Fruit fly (Drosophila melanogaster) whole organism, wandering third instar larva: ENCODE measurements around the gene CG14070.

Experiments used
- Abd-B ChIP-seq: fragments of >200 bp; optimal IDR thresholded peaks from 2 replicates; lab custom pipeline; 2017; ENCODE audit warnings: missing biosample characterization, missing genetic modification characterization
- CG9705 ChIP-seq: fragments of 200-800 bp; sonication (Bioruptor generic); optimal IDR thresholded peaks from 2 replicates; lab custom pipeline; 2018; ENCODE audit warnings: missing biosample characterization, mild to moderate bottlenecking, missing genetic modification characterization
- CrebA ChIP-seq: fragments of 200-800 bp; sonication (Bioruptor generic); optimal IDR thresholded peaks from 2 replicates; lab custom pipeline; 2016; ENCODE audit warnings: missing biosample characterization, mild to moderate bottlenecking, missing genetic modification characterization, borderline replicate concordance
- Dif ChIP-seq: fragments of 200-275, 200-300 bp; sonication (Bioruptor generic); optimal IDR thresholded peaks from 2 replicates; lab custom pipeline; 2018; ENCODE audit warnings: missing biosample characterization, missing genetic modification characterization; ENCODE audit not compliant: partially characterized antibody
- GATAd ChIP-seq: sonication (Bioruptor generic); optimal IDR thresholded peaks from 2 replicates; lab custom pipeline; 2016; ENCODE audit warnings: missing biosample characterization, missing genetic modification characterization
- HLH106 ChIP-seq: fragments of 200-800 bp; optimal IDR thresholded peaks from 3 replicates; lab custom pipeline; 2019; ENCODE audit warnings: missing biosample characterization, mild to moderate bottlenecking, missing genetic modification characterization, moderate library complexity
- Hr78 ChIP-seq: fragments of >200 bp; optimal IDR thresholded peaks from 2 replicates; lab custom pipeline; 2017; ENCODE audit warnings: missing biosample characterization, missing genetic modification characterization
- Hr83 ChIP-seq: fragments of 200-300 bp; sonication (Bioruptor generic); optimal IDR thresholded peaks from 2 replicates; lab custom pipeline; 2016; ENCODE audit warnings: missing biosample characterization, mild to moderate bottlenecking, missing genetic modification characterization, moderate library complexity; ENCODE audit not compliant: poor library complexity, severe bottlenecking
- Mio ChIP-seq: sonication (Bioruptor generic); optimal IDR thresholded peaks from 2 replicates; lab custom pipeline; 2016; ENCODE audit warnings: missing biosample characterization, missing genetic modification characterization
- Myc ChIP-seq: fragments of >200 bp; optimal IDR thresholded peaks from 2 replicates; lab custom pipeline; 2017
- N ChIP-seq: fragments of >200 bp; optimal IDR thresholded peaks from 2 replicates; lab custom pipeline; 2018; ENCODE audit warnings: missing biosample characterization, missing external identifiers, missing genetic modification characterization
- OdsH ChIP-seq: fragments of 200-800 bp; sonication (Bioruptor generic); optimal IDR thresholded peaks from 2 replicates; lab custom pipeline; 2016; ENCODE audit warnings: missing biosample characterization, mild to moderate bottlenecking, missing genetic modification characterization
- Rel ChIP-seq, 2 experiments: fragments of 200-800 bp; sonication (Bioruptor generic) in 1 of 2; optimal IDR thresholded peaks; 2 replicates in 1 of 2; 3 replicates in 1 of 2; lab custom pipeline; 2016 to 2019; ENCODE audit warnings: mild to moderate bottlenecking in 2 of 2, missing biosample characterization in 2 of 2, missing genetic modification characterization in 2 of 2, moderate library complexity in 1 of 2
- Sp1 ChIP-seq: fragments of 200-800 bp; sonication (Bioruptor generic); optimal IDR thresholded peaks from 3 replicates; lab custom pipeline; 2019; ENCODE audit warnings: missing biosample characterization, mild to moderate bottlenecking, missing genetic modification characterization, moderate library complexity
- Vsx2 ChIP-seq: fragments of 200-300, 225-300 bp; sonication (Bioruptor generic); optimal IDR thresholded peaks from 2 replicates; lab custom pipeline; 2018; ENCODE audit warnings: missing biosample characterization, missing genetic modification characterization; ENCODE audit not compliant: partially characterized antibody
- br ChIP-seq: fragments of 200-800 bp; sonication (Bioruptor generic); optimal IDR thresholded peaks from 2 replicates; lab custom pipeline; 2016; ENCODE audit warnings: missing biosample characterization, missing genetic modification characterization
- brk ChIP-seq: fragments of 200-800 bp; sonication (Bioruptor generic); optimal IDR thresholded peaks from 2 replicates; lab custom pipeline; 2016; ENCODE audit warnings: missing biosample characterization, mild to moderate bottlenecking, missing genetic modification characterization
- dl ChIP-seq, 2 experiments: fragments of 175-275, 200-275 bp in 1 of 2; fragments of 200-275 bp in 1 of 2; sonication (Bioruptor generic); optimal IDR thresholded peaks; lab custom pipeline; 2018; ENCODE audit warnings: mild to moderate bottlenecking in 2 of 2, missing biosample characterization in 2 of 2, missing genetic modification characterization in 2 of 2, moderate library complexity in 2 of 2; ENCODE audit not compliant: partially characterized antibody in 2 of 2, insufficient read depth in 1 of 2
- dmrt93B ChIP-seq: fragments of 200-800 bp; sonication (Bioruptor generic); optimal IDR thresholded peaks from 2 replicates; lab custom pipeline; 2018; ENCODE audit warnings: missing biosample characterization, mild to moderate bottlenecking, missing genetic modification characterization
- dsf ChIP-seq: sonication (Bioruptor generic); optimal IDR thresholded peaks from 2 replicates; lab custom pipeline; 2016; ENCODE audit warnings: missing biosample characterization, missing genetic modification characterization, borderline replicate concordance
- ey ChIP-seq: fragments of 200-800 bp; sonication (Bioruptor generic); optimal IDR thresholded peaks from 2 replicates; lab custom pipeline; 2016; ENCODE audit warnings: missing biosample characterization, missing genetic modification characterization
- foxo ChIP-seq, 2 experiments: fragments of 200-800 bp; sonication (Bioruptor generic); optimal IDR thresholded peaks; 2 replicates in 1 of 2; 3 replicates in 1 of 2; lab custom pipeline; 2016 to 2017; ENCODE audit warnings: missing biosample characterization in 2 of 2, missing genetic modification characterization in 2 of 2
- fru ChIP-seq: fragments of 200-800 bp; sonication (Bioruptor generic); optimal IDR thresholded peaks from 3 replicates; lab custom pipeline; 2016; ENCODE audit warnings: missing biosample characterization, mild to moderate bottlenecking, missing genetic modification characterization
- h ChIP-seq: fragments of 200-800 bp; sonication (Bioruptor generic); optimal IDR thresholded peaks from 3 replicates; lab custom pipeline; 2016; ENCODE audit warnings: missing biosample characterization, mild to moderate bottlenecking, missing genetic modification characterization
- jim ChIP-seq: fragments of 175-275, 200-325 bp; sonication (Bioruptor generic); optimal IDR thresholded peaks from 2 replicates; lab custom pipeline; 2016; ENCODE audit warnings: missing biosample characterization, mild to moderate bottlenecking, missing genetic modification characterization
- lola ChIP-seq: fragments of >200 bp; optimal IDR thresholded peaks from 2 replicates; lab custom pipeline; 2017; ENCODE audit warnings: missing biosample characterization, missing genetic modification characterization
- pan ChIP-seq: fragments of >200 bp; optimal IDR thresholded peaks from 2 replicates; lab custom pipeline; 2017
- sage ChIP-seq: fragments of 200-800 bp; sonication (Bioruptor generic); optimal IDR thresholded peaks from 2 replicates; lab custom pipeline; 2016; ENCODE audit warnings: missing biosample characterization, mild to moderate bottlenecking, missing genetic modification characterization
- sv ChIP-seq: fragments of 200-800 bp; sonication (Bioruptor generic); optimal IDR thresholded peaks from 3 replicates; lab custom pipeline; 2016; ENCODE audit warnings: missing biosample characterization, missing genetic modification characterization
- tai ChIP-seq: sonication (Bioruptor generic); optimal IDR thresholded peaks from 2 replicates; lab custom pipeline; 2016; ENCODE audit warnings: missing biosample characterization, missing genetic modification characterization
- usp ChIP-seq: fragments of >200 bp; optimal IDR thresholded peaks from 2 replicates; lab custom pipeline; 2017; ENCODE audit warnings: missing biosample characterization, missing genetic modification characterization
- woc ChIP-seq: sonication (Bioruptor generic); optimal IDR thresholded peaks from 2 replicates; lab custom pipeline; 2016; ENCODE audit warnings: missing biosample characterization, mild to moderate bottlenecking, missing genetic modification characterization

Gene CG14070

DNA sequence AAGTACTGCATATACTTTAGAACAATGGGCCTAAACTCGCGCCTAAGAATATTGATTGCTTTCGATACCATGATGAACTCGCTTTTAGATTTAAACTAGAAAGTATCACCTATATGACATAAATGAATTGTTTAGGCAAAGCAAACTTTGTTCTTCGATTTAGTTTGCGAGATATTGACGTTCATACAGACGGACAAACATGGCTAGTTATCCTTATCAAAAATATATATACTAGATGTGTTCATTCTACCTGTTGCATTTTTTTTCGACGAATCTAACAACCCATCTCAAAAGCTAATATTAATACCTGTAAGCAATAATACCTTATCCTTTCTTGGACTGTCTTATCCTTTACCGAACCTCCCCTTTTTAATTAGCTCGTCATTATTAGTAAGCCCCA lies at the start of gene CG14070:
TSS of gene CG14070 (minus strand) at position 101 of the 400 bp plus-strand sequence.
- TF ChIP-seq ey (GFP tag; lab: Kevin White, UChicago), result no peak
- no peak for TF ChIP-seq sage (GFP tag; lab: Kevin White, UChicago)
- TF ChIP-seq lola (GFP tag; lab: Kevin White, UChicago), result no peak
- no peak for TF ChIP-seq fru (GFP tag; lab: Kevin White, UChicago)
- no peak for TF ChIP-seq HLH106
- no peak for TF ChIP-seq tai (GFP tag; lab: Kevin White, UChicago)
- TF ChIP-seq usp (GFP tag; lab: Kevin White, UChicago), result no peak
- no peak for TF ChIP-seq Abd-B (GFP tag; lab: Kevin White, UChicago)
- TF ChIP-seq Dif (GFP tag; lab: Kevin White, UChicago), result no peak
- no peak for TF ChIP-seq OdsH (GFP tag; lab: Kevin White, UChicago)
- TF ChIP-seq dmrt93B, result no peak
- TF ChIP-seq dl (GFP tag; optimal IDR thresholded peaks at IDR 0.05; lab: Kevin White, UChicago; ENCODE audit: insufficient read depth in 1 of 2, partially characterized antibody in 2 of 2), result no peak
- TF ChIP-seq h (GFP tag; lab: Kevin White, UChicago), result no peak
- TF ChIP-seq Hr78 (GFP tag; lab: Kevin White, UChicago), result no peak
- no peak for TF ChIP-seq jim (GFP tag; lab: Kevin White, UChicago)
- no peak for TF ChIP-seq br
- no peak for TF ChIP-seq foxo (GFP tag; optimal IDR thresholded peaks at IDR 0.05; lab: Kevin White, UChicago)
- TF ChIP-seq Myc (lab: Kevin White, UChicago), result no peak
- no peak for TF ChIP-seq woc (GFP tag; lab: Kevin White, UChicago)

DNA sequence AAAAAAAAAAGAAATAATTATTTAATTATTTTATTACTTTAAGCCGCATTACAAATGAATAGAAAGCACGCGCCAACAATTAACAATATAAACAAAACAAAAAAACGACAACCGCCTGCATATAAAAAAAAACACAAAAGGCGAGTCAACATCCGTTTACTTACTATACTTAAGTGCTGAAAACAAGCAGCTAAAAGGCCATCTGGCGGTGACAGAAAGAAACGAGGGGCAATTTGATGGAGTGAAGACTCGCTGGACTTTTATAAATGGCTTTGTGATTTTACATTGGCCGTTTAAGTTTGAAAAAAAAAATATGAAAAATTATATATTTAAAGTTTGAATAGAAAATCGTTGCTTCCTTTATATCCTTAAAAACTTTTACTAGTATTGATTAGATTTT lies 38.6 kb upstream of the CG14070 start:
- TF ChIP-seq Rel (GFP tag; optimal IDR thresholded peaks at IDR 0.05; lab: Kevin White, UChicago) (no peak), Rel (tag; optimal IDR thresholded peaks at IDR 0.05; lab: Kevin White, UChicago) (no peak), dmrt93B (no peak), pan (lab: Kevin White, UChicago) (no peak), Sp1 (GFP tag; lab: Kevin White, UChicago) (no peak), CrebA (GFP tag; lab: Kevin White, UChicago) (no peak)
- TF ChIP-seq, all 38 proteins: peak for 0

DNA sequence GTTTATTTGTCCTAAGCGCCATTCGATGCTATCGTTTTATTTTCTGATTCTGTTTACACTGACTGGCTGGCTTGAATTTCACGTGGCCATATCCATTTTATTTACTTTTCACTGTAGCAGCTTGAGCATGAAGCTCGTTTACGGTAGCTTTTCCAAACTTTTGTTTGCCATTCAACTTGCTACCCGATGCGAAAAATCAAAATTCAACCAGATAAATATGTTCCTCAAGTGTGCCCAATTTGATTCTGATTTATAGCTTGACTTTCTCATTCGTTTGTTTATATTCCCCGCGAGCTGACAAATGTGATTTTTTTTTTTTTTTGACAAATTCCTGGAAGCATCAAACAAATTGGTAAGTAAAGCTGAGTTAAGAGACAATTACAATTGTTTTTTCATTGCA lies 34.8 kb upstream of the CG14070 start, which contains the start of gene CG14072:
TSS of gene CG14072 (plus strand) at position 301 of the 400 bp plus-strand sequence.
- no peak for TF ChIP-seq woc (GFP tag; lab: Kevin White, UChicago)

DNA sequence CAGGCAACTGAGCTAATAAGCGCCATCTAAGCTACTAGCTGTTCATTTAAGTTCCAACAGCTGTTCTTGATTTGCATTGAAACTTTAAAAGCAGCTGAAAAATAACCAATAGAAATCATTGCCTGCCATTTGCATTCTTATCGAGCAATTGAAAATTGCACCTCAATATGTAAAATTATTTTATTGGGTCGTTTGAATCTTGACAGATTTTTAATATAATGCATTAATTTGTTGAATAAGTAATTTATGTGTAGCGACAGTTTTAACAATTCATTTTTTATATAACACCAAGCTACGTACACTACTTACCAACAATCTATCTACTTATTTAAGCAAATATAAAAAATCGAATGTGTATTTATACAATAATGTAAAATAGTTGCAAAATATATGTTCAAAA lies 9.0 kb upstream of the CG14070 start, which contains the start of gene CG14069:
TSS of gene CG14069 (minus strand) at position 101 of the 400 bp plus-strand sequence.
- TF ChIP-seq Vsx2 (GFP tag; lab: Kevin White, UChicago) (no peak), GATAd (no peak), Hr83 (GFP tag; lab: Kevin White, UChicago) (no peak), tai (GFP tag; lab: Kevin White, UChicago) (no peak), pan (lab: Kevin White, UChicago) (no peak), dmrt93B (no peak), N (GFP tag; lab: Kevin White, UChicago) (no peak), usp (GFP tag; lab: Kevin White, UChicago) (no peak), Mio (GFP tag; lab: Kevin White, UChicago) (no peak), sage (GFP tag; lab: Kevin White, UChicago) (no peak), Sp1 (GFP tag; lab: Kevin White, UChicago) (no peak), jim (GFP tag; lab: Kevin White, UChicago) (no peak), CG9705 (GFP tag; lab: Kevin White, UChicago) (no peak), Hr78 (GFP tag; lab: Kevin White, UChicago) (no peak), ey (GFP tag; lab: Kevin White, UChicago) (no peak)

DNA sequence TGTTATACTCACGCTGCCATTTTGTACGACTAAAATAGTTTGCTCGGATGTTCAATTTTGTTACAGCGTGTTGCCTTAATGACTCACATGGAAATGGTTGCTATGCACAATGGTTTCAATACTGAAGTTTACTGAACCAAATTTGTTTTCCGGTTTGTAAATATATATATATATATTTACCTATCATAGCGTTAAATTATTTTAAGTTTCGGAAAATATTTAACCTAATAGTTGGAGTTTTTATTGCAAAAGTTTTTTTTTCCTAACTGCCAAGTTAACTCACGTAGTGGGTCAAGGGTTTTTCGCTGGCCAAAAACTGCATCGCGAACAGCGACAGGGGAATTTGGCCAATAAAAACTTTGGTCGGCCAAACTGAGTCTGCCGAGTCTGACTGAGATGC lies 7.2 kb upstream of the CG14070 start, which contains the start of gene CG7309:
TSS of gene CG7309 (minus strand) at position 101 of the 400 bp plus-strand sequence.
- TF ChIP-seq Rel (GFP tag; optimal IDR thresholded peaks at IDR 0.05; lab: Kevin White, UChicago), result no peak
- no peak for TF ChIP-seq Rel (tag; optimal IDR thresholded peaks at IDR 0.05; lab: Kevin White, UChicago)
- TF ChIP-seq pan (lab: Kevin White, UChicago), result no peak
- no peak for TF ChIP-seq brk (GFP tag; lab: Kevin White, UChicago)
- TF ChIP-seq Vsx2 (GFP tag; lab: Kevin White, UChicago), result no peak
- TF ChIP-seq tai (GFP tag; lab: Kevin White, UChicago), result no peak
- TF ChIP-seq sv, result no peak
- no peak for TF ChIP-seq woc (GFP tag; lab: Kevin White, UChicago)
- no peak for TF ChIP-seq dsf (GFP tag; lab: Kevin White, UChicago)
- TF ChIP-seq Mio (GFP tag; lab: Kevin White, UChicago), result no peak
- TF ChIP-seq GATAd, result no peak
- TF ChIP-seq br, result no peak
- TF ChIP-seq Hr78 (GFP tag; lab: Kevin White, UChicago), result no peak
- TF ChIP-seq HLH106, result no peak
- TF ChIP-seq Hr83 (GFP tag; lab: Kevin White, UChicago), result no peak
- TF ChIP-seq CrebA (GFP tag; lab: Kevin White, UChicago), result no peak
